Fruit fly (Drosophila melanogaster) whole organism, prepupa: Measurements from ENCODE around the gene CG4174.

Experiments used
- CG6854 ChIP-seq: fragments of 200-800 bp; sonication (Bioruptor generic); optimal IDR thresholded peaks from 2 replicates; lab custom pipeline; 2017; ENCODE audit warnings: missing biosample characterization, mild to moderate bottlenecking, missing genetic modification characterization
- fkh ChIP-seq: fragments of 200-800 bp; sonication (Bioruptor generic); optimal IDR thresholded peaks from 3 replicates; lab custom pipeline; 2017; ENCODE audit warnings: missing biosample characterization, mild to moderate bottlenecking, missing genetic modification characterization, moderate library complexity

DNA sequence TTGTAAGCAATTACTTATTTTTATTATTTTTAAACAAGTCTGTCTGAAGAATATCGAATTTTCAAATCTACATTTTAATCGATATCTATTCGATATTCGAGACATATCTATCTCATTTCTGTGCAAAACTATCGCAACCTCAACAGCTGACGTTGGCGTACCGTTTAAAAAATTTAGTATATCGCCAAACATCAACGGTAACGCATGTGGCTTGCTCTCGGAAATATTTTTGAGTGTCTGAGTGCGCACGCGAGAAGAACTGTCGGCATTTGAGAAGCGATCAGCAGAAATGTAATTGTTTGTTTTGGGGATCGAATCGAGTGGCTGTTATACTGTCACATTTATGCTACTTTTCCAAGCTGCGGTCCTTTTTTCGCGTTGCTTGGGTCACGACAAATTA is 8.0 kb upstream of the CG4174 start, which contains the start of gene MYPT-75D:
- TF ChIP-seq CG6854 (GFP tag; lab: Kevin White, UChicago), result no peak
- TF ChIP-seq fkh (GFP tag; lab: Kevin White, UChicago), result peak; percentile 70
